In the genomic region with DNA sequence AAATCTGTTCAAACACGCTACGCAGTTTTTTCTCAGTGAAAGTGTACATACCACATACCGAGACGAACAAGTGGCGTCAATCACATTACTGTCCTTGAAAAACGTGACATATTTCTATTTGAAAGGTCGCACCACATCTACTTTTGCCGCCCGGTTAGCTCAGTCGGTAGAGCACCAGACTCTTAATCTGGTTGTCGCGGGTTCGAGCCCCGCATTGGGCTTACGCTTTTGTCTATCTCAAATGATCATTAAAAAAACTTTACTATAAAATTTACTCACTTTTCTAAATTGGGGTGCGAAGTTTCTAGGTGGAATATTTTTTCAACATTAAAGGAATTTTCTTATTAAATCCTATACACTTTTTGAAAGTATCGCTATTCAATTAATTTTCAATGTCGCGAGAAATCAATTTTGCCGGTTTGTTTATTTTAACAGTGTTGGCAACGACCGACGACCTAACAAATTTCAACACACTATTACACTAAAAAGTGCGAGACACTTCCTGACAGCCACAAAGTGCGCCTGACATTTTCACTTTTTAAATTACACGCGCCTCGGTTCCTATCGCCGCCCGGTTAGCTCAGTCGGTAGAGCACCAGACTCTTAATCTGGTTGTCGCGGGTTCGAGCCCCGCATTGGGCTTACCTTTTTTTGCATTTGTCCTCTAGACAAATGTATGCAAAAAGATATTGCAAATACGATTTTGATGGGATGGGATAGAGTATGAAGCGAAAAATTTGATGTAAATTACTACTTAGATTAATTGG, we compare ENCODE assay signal across 5 worm cellular contexts.
TF ChIP-seq lines count a peak whose summit lies in the region.

No protein-coding gene starts in this region.

TF ChIP-seq in whole organism, L1 larva, 84 proteins besides CTCF, POLR2A, EP300 and RAD21 (continues in another document):
- TF ChIP-seq nhr-71 (tag; optimal IDR thresholded peaks at IDR 0.05; lab: Kevin White, UChicago) (peak; percentile 40), blmp-1 (tag; optimal IDR thresholded peaks at IDR 0.05; lab: Kevin White, UChicago) (peak; percentile 52), pqm-1 (tag; optimal IDR thresholded peaks at IDR 0.05; lab: Kevin White, UChicago) (no peak), nhr-76 (tag; optimal IDR thresholded peaks at IDR 0.05; lab: Kevin White, UChicago) (no peak), lin-15B (tag; optimal IDR thresholded peaks at IDR 0.05; lab: Kevin White, UChicago) (no peak), sup-37 (GFP tag; optimal IDR thresholded peaks at IDR 0.05; lab: Kevin White, UChicago) (no peak), nhr-20 (tag; optimal IDR thresholded peaks at IDR 0.05; lab: Kevin White, UChicago) (peak; percentile 31), mep-1 (tag; optimal IDR thresholded peaks at IDR 0.05; lab: Kevin White, UChicago) (peak; percentile 16), vab-15 (tag; optimal IDR thresholded peaks at IDR 0.05; lab: Kevin White, UChicago) (no peak), nhr-11 (tag; optimal IDR thresholded peaks at IDR 0.05; lab: Kevin White, UChicago) (no peak), tbx-2 (tag; optimal IDR thresholded peaks at IDR 0.05; lab: Kevin White, UChicago) (peak; percentile 8), nhr-90 (tag; optimal IDR thresholded peaks at IDR 0.05; lab: Kevin White, UChicago; ENCODE audit: poor library complexity) (peak; percentile 29), ces-1 (GFP tag; optimal IDR thresholded peaks at IDR 0.05; lab: Kevin White, UChicago) (no peak), snu-23 (GFP tag; optimal IDR thresholded peaks at IDR 0.05; lab: Kevin White, UChicago) (peak; percentile 46), fos-1 (tag; optimal IDR thresholded peaks at IDR 0.05; lab: Kevin White, UChicago) (no peak), nhr-77 (tag; optimal IDR thresholded peaks at IDR 0.05; lab: Kevin White, UChicago) (peak; percentile 40), nhr-85 (tag; lab: Kevin White, UChicago) (peak; percentile 88)

TF ChIP-seq in whole organism, L3 larva, 47 proteins besides CTCF, POLR2A, EP300 and RAD21 (continues in another document):
- TF ChIP-seq unc-39 (tag; optimal IDR thresholded peaks at IDR 0.05; lab: Kevin White, UChicago) (no peak), egl-27 (tag; optimal IDR thresholded peaks at IDR 0.05; lab: Kevin White, UChicago) (no peak), ztf-11 (tag; optimal IDR thresholded peaks at IDR 0.05; lab: Kevin White, UChicago) (no peak), nhr-28 (tag; optimal IDR thresholded peaks at IDR 0.05; lab: Kevin White, UChicago) (no peak), nhr-76 (tag; optimal IDR thresholded peaks at IDR 0.05; lab: Kevin White, UChicago) (no peak), elt-1 (tag; optimal IDR thresholded peaks at IDR 0.05; lab: Kevin White, UChicago) (no peak), hmg-11 (tag; optimal IDR thresholded peaks at IDR 0.05; lab: Kevin White, UChicago) (no peak), nhr-25 (tag; optimal IDR thresholded peaks at IDR 0.05; lab: Kevin White, UChicago) (peak; percentile 54), nhr-43 (tag; optimal IDR thresholded peaks at IDR 0.05; lab: Kevin White, UChicago; ENCODE audit: poor library complexity, severe bottlenecking) (peak; percentile 53), mdl-1 (tag; optimal IDR thresholded peaks at IDR 0.05; lab: Kevin White, UChicago) (no peak), fkh-10 (GFP tag; optimal IDR thresholded peaks at IDR 0.05; lab: Kevin White, UChicago) (no peak), fkh-2 (tag; optimal IDR thresholded peaks at IDR 0.05; lab: Kevin White, UChicago) (no peak), nhr-12 (tag; optimal IDR thresholded peaks at IDR 0.05; lab: Kevin White, UChicago) (no peak), mml-1 (tag; optimal IDR thresholded peaks at IDR 0.05; lab: Kevin White, UChicago) (no peak), unc-62 (GFP tag; optimal IDR thresholded peaks at IDR 0.05; lab: Kevin White, UChicago) (no peak), pha-4 (tag; optimal IDR thresholded peaks at IDR 0.05; lab: Kevin White, UChicago) (peak; percentile 72), nhr-77 (tag; optimal IDR thresholded peaks at IDR 0.05; lab: Kevin White, UChicago) (no peak), fos-1 (tag; optimal IDR thresholded peaks at IDR 0.05; lab: Kevin White, UChicago) (no peak)

TF ChIP-seq in whole organism, early embryonic, 17 proteins besides CTCF, POLR2A, EP300 and RAD21:
- TF ChIP-seq sea-1 (GFP tag; conservative IDR thresholded peaks at IDR 0.05; lab: Robert Waterston, UW) (0 out of 2 replicates have a peak, but pooled peaks have one; percentile 36), ceh-36 (tag; optimal IDR thresholded peaks at IDR 0.05; lab: Kevin White, UChicago) (no peak), tbx-11 (GFP tag; IDR thresholded peaks at IDR 0.05; lab: Robert Waterston, UW) (no peak), F13C5.2 (tag; optimal IDR thresholded peaks at IDR 0.05; lab: Kevin White, UChicago) (no peak), pes-1 (GFP tag; IDR thresholded peaks at IDR 0.05; lab: Robert Waterston, UW) (peak; percentile 60), tbx-37 (GFP tag; conservative IDR thresholded peaks at IDR 0.05; lab: Robert Waterston, UW) (peak; percentile 51; the same call in 1 of the 2 replicates), flt-1 (GFP tag; IDR thresholded peaks at IDR 0.05; lab: Robert Waterston, UW) (peak; percentile 42; the same call in 1 of the 2 replicates), aly-1 (tag; optimal IDR thresholded peaks at IDR 0.05; lab: Kevin White, UChicago) (no peak), B0310.2 (tag; optimal IDR thresholded peaks at IDR 0.05; lab: Kevin White, UChicago) (peak; percentile 1), scrt-1 (GFP tag; IDR thresholded peaks at IDR 0.05; lab: Robert Waterston, UW) (no peak), ama-1 (optimal IDR thresholded peaks at IDR 0.05; lab: Kevin White, UChicago) (no peak), ceh-13 (GFP tag; optimal IDR thresholded peaks at IDR 0.05; lab: Kevin White, UChicago) (no peak)

TF ChIP-seq in whole organism, midembryonic, 9 proteins besides CTCF, POLR2A, EP300 and RAD21:
- no peak for TF ChIP-seq med-1 (GFP tag; optimal IDR thresholded peaks at IDR 0.05; lab: Kevin White, UChicago; ENCODE audit: insufficient read depth)
- TF ChIP-seq cog-1 (tag; optimal IDR thresholded peaks at IDR 0.05; lab: Kevin White, UChicago), result no peak
- peak; percentile 65 for TF ChIP-seq ref-1 (GFP tag; conservative IDR thresholded peaks at IDR 0.05; lab: Robert Waterston, UW)
- peak; percentile 68; the same call in 1 of the 2 replicates for TF ChIP-seq tab-1 (GFP tag; IDR thresholded peaks at IDR 0.05; lab: Robert Waterston, UW)
- peak; percentile 75 for TF ChIP-seq ztf-23 (GFP tag; IDR thresholded peaks at IDR 0.05; lab: Robert Waterston, UW)
- no peak for TF ChIP-seq klf-2 (GFP tag; conservative IDR thresholded peaks at IDR 0.05; lab: Robert Waterston, UW)
- TF ChIP-seq ztf-29 (GFP tag; IDR thresholded peaks at IDR 0.05; lab: Robert Waterston, UW), result 0 out of 2 replicates have a peak, but pooled peaks have one; percentile 27
- TF ChIP-seq T22C8.4 (GFP tag; IDR thresholded peaks at IDR 0.05; lab: Robert Waterston, UW), result 0 out of 2 replicates have a peak, but pooled peaks have one; percentile 13
- TF ChIP-seq flt-1 (GFP tag; IDR thresholded peaks at IDR 0.05; lab: Robert Waterston, UW), result no peak

TF ChIP-seq in whole organism, young adult, 124 proteins besides CTCF, POLR2A, EP300 and RAD21 (continues in another document):
- 0 out of 2 replicates have a peak, but pooled peaks have one; percentile 34 for TF ChIP-seq egl-44 (GFP tag; IDR thresholded peaks at IDR 0.05; lab: Robert Waterston, UW)
- no peak; the same call in 1 of the 2 replicates for TF ChIP-seq hsf-1 (GFP tag; IDR thresholded peaks at IDR 0.05; lab: Robert Waterston, UW)
- TF ChIP-seq madf-8 (GFP tag; conservative IDR thresholded peaks at IDR 0.05; lab: Robert Waterston, UW), result no peak
- TF ChIP-seq F10E7.11 (tag; optimal IDR thresholded peaks at IDR 0.05; lab: Kevin White, UChicago), result no peak
- TF ChIP-seq snpc-4 (GFP tag; optimal IDR thresholded peaks at IDR 0.05; lab: Kevin White, UChicago), result peak; percentile 65
- peak in 2 of 4 experiments; percentile 20 to 57 for TF ChIP-seq snpc-4 (tag; optimal IDR thresholded peaks at IDR 0.05; lab: Kevin White, UChicago)
- TF ChIP-seq nhr-179 (tag; optimal IDR thresholded peaks at IDR 0.05; lab: Kevin White, UChicago), result no peak
- TF ChIP-seq madf-6 (GFP tag; IDR thresholded peaks at IDR 0.05; lab: Robert Waterston, UW), result peak; percentile 63
- no peak for TF ChIP-seq F39B2.1 (GFP tag; IDR thresholded peaks at IDR 0.05; lab: Robert Waterston, UW)
- TF ChIP-seq unc-130 (GFP tag; optimal IDR thresholded peaks at IDR 0.05; lab: Kevin White, UChicago), result peak; percentile 22
- TF ChIP-seq lin-40 (tag; optimal IDR thresholded peaks at IDR 0.05; lab: Kevin White, UChicago), result peak; percentile 37
- peak; percentile 79 for TF ChIP-seq B0261.1 (tag; optimal IDR thresholded peaks at IDR 0.05; lab: Kevin White, UChicago)
- TF ChIP-seq T07F8.4 (tag; optimal IDR thresholded peaks at IDR 0.05; lab: Kevin White, UChicago), result peak; percentile 66
- no peak for TF ChIP-seq K12H6.12 (tag; optimal IDR thresholded peaks at IDR 0.05; lab: Kevin White, UChicago)
- TF ChIP-seq nfyb-1 (GFP tag; IDR thresholded peaks at IDR 0.05; lab: Robert Waterston, UW), result peak; percentile 40
- TF ChIP-seq nhr-80 (tag; optimal IDR thresholded peaks at IDR 0.05; lab: Kevin White, UChicago), result peak; percentile 13
- peak; percentile 84; the same call in 1 of the 2 replicates for TF ChIP-seq cebp-2 (GFP tag; IDR thresholded peaks at IDR 0.05; lab: Robert Waterston, UW)
- TF ChIP-seq ccch-3 (GFP tag; optimal IDR thresholded peaks at IDR 0.05; lab: Kevin White, UChicago), result no peak
- no peak for TF ChIP-seq zfh-2 (GFP tag; conservative IDR thresholded peaks at IDR 0.05; lab: Robert Waterston, UW)
- peak; percentile 23 for TF ChIP-seq him-1 (tag; optimal IDR thresholded peaks at IDR 0.05; lab: Kevin White, UChicago)
- peak; percentile 66 for TF ChIP-seq rcor-1 (GFP tag; IDR thresholded peaks at IDR 0.05; lab: Robert Waterston, UW)
- TF ChIP-seq tbx-9 (tag; optimal IDR thresholded peaks at IDR 0.05; lab: Kevin White, UChicago; ENCODE audit: borderline replicate concordance), result no peak
- TF ChIP-seq F33H1.4 (GFP tag; IDR thresholded peaks at IDR 0.05; lab: Robert Waterston, UW), result no peak
- peak; percentile 80 for TF ChIP-seq rpc-1 (optimal IDR thresholded peaks at IDR 0.05; lab: Kevin White, UChicago)
- peak; percentile 89 for TF ChIP-seq rpc-1 (tag; optimal IDR thresholded peaks at IDR 0.05; lab: Kevin White, UChicago)
- peak; percentile 73 for TF ChIP-seq nhr-90 (tag; optimal IDR thresholded peaks at IDR 0.05; lab: Kevin White, UChicago)
- TF ChIP-seq ZK185.1 (tag; optimal IDR thresholded peaks at IDR 0.05; lab: Kevin White, UChicago; ENCODE audit: poor library complexity, severe bottlenecking), result peak; percentile 77
- TF ChIP-seq athp-1 (tag; optimal IDR thresholded peaks at IDR 0.05; lab: Kevin White, UChicago), result peak; percentile 12
- peak; percentile 2 for TF ChIP-seq ceh-27 (GFP tag; optimal IDR thresholded peaks at IDR 0.05; lab: Kevin White, UChicago)
- peak; percentile 68 for TF ChIP-seq attf-6 (GFP tag; IDR thresholded peaks at IDR 0.05; lab: Robert Waterston, UW)
- no peak for TF ChIP-seq F57A8.1 (GFP tag; optimal IDR thresholded peaks at IDR 0.05; lab: Kevin White, UChicago)
- 0 out of 2 replicates have a peak, but pooled peaks have one; percentile 40 for TF ChIP-seq ceh-58 (GFP tag; IDR thresholded peaks at IDR 0.05; lab: Robert Waterston, UW)
